Worm (Caenorhabditis elegans) whole organism, midembryonic: ENCODE measurements around the gene srw-55.

ENCODE experiments used
- T22C8.4 ChIP-seq: fragments of 200-800 bp; sonication (Bioruptor generic); IDR thresholded peaks from 2 replicates; pipeline ENCODE4 v1.3.6; 2022; ENCODE audit warnings: missing genetic modification characterization, missing compliant biosample characterization
- flt-1 ChIP-seq: fragments of 200-800 bp; sonication (Bioruptor generic); IDR thresholded peaks from 2 replicates; pipeline ENCODE4 v1.3.6; 2022; ENCODE audit warnings: missing genetic modification characterization, missing compliant biosample characterization
- ref-1 ChIP-seq: fragments of 200-800 bp; sonication (Bioruptor generic); conservative IDR thresholded peaks from 2 replicates; pipeline ENCODE4 v1.3.6; 2022; ENCODE audit warnings: missing genetic modification reagents, missing genetic modification characterization, missing compliant biosample characterization
- tab-1 ChIP-seq: fragments of 200-800 bp; sonication (Bioruptor generic); IDR thresholded peaks from 2 replicates; pipeline ENCODE4 v1.3.6; 2022; ENCODE audit warnings: missing genetic modification characterization, missing compliant biosample characterization
- ztf-23 ChIP-seq: fragments of 200-800 bp; sonication (Bioruptor generic); IDR thresholded peaks from 2 replicates; pipeline ENCODE4 v1.3.6; 2022; ENCODE audit warnings: missing genetic modification reagents, missing genetic modification characterization, missing compliant biosample characterization

DNA sequence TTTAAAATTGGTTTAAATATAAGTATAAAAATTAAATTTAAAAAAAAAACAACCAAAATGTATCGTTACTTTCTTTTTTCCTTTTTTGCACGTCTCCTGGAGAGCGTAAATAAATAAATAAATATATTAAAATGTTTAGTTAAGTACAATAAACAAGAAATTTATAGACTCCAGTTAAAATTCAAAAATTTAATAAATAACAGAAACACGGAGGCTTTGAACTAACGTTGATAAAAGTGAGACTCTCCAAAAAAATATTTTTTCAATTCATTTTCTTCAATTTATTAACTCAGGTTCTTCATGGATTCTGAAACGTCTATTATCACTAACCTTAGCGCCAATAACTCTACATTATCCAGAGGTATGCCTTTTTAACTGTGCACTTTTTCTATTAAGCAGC is 48.4 kb downstream of the srw-55 start, which contains the start of gene T06C12.12:
- TF ChIP-seq tab-1 (GFP tag; lab: Robert Waterston, UW) = no peak
- no peak for TF ChIP-seq flt-1 (GFP tag; lab: Robert Waterston, UW)
- TF ChIP-seq ztf-23 (GFP tag; lab: Robert Waterston, UW) = no peak
- TF ChIP-seq T22C8.4 (GFP tag; lab: Robert Waterston, UW) = no peak
- no peak for TF ChIP-seq ref-1 (GFP tag; lab: Robert Waterston, UW)
